Fruit fly (Drosophila melanogaster): ENCODE data around the gene Poxm.

Gene Poxm

DNA sequence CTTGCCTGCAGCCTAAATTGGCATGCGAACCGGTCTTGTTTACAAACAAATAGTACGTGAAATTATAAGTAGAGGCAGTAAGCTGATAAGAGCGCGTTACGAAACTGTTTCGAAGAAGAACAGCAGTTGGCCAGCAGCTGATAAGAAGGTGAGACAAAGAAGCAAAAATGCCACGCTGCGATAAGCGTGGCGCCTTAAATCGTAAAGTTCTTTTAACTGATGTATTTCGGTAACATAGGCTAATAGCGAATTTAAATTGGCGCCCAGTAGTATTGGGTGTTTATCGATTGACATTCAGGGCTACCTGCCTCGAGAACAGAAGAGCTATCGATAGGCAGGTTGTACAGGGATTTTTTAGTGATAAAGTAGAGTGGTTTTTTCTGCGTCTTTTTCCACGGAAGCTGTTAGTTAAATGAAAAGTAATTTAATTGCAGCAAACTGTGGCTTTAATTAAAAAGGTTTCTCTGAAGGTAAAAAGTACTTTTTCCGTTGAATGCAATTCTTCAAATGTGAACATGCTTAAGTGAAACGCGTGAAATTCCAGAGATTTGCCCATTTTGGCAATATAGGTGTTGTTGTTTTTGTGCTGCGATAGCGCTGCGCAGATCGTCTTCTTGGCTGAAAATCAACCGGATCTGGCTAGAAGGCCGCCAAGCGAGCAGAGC, 23.2 kb upstream of the Poxm start, which contains the start of gene stck (continued):
- peak; percentile 17 for TF ChIP-seq caup (GFP tag; optimal IDR thresholded peaks at IDR 0.05; ENCODE audit: severe bottlenecking)
- no peak for TF ChIP-seq CG12071 (GFP tag; optimal IDR thresholded peaks at IDR 0.05)
- TF ChIP-seq CG31224 (GFP tag; IDR thresholded peaks at IDR 0.05), result no peak
- TF ChIP-seq ci (GFP tag; IDR thresholded peaks at IDR 0.05), result no peak
- TF ChIP-seq ftz-f1 (GFP tag; optimal IDR thresholded peaks at IDR 0.05), result no peak
- TF ChIP-seq Ptx1 (GFP tag; IDR thresholded peaks at IDR 0.05), result no peak
- no peak for TF ChIP-seq Kr (GFP tag; optimal IDR thresholded peaks at IDR 0.05)
- TF ChIP-seq CG2889 (GFP tag; IDR thresholded peaks at IDR 0.05), result no peak
- TF ChIP-seq pb (GFP tag; optimal IDR thresholded peaks at IDR 0.05), result no peak
- no peak for TF ChIP-seq BtbVII (GFP tag; optimal IDR thresholded peaks at IDR 0.05)
- no peak for TF ChIP-seq CG8944 (GFP tag; optimal IDR thresholded peaks at IDR 0.05)
- no peak for TF ChIP-seq en (GFP tag; optimal IDR thresholded peaks at IDR 0.05)
- TF ChIP-seq slp2 (GFP tag; optimal IDR thresholded peaks at IDR 0.05), result no peak
- TF ChIP-seq CG4730 (GFP tag; IDR thresholded peaks at IDR 0.05), result no peak
- TF ChIP-seq gsb-n (tag; optimal IDR thresholded peaks at IDR 0.05), result no peak
- TF ChIP-seq run (tag; optimal IDR thresholded peaks at IDR 0.05), result no peak
- no peak for TF ChIP-seq ems (GFP tag; optimal IDR thresholded peaks at IDR 0.05)
- TF ChIP-seq Ravus (GFP tag; IDR thresholded peaks at IDR 0.05), result no peak
- no peak for TF ChIP-seq CG18764 (GFP tag; optimal IDR thresholded peaks at IDR 0.05)
- TF ChIP-seq gsb (GFP tag; IDR thresholded peaks at IDR 0.05), result no peak
- no peak for TF ChIP-seq tgo (GFP tag; IDR thresholded peaks at IDR 0.05)
- TF ChIP-seq hbn (GFP tag; IDR thresholded peaks at IDR 0.05; ENCODE audit: partially characterized antibody), result 0 out of 2 replicates have a peak, but pooled peaks have one; percentile 45
- TF ChIP-seq ERR (GFP tag; optimal IDR thresholded peaks at IDR 0.05), result no peak
- no peak for TF ChIP-seq CG1233 (GFP tag; optimal IDR thresholded peaks at IDR 0.05)
- peak; percentile 58 for TF ChIP-seq CG16813 (GFP tag; IDR thresholded peaks at IDR 0.05; ENCODE audit: partially characterized antibody)
- TF ChIP-seq nmo (GFP tag; optimal IDR thresholded peaks at IDR 0.05), result peak; percentile 51
- TF ChIP-seq CG3838 (GFP tag; optimal IDR thresholded peaks at IDR 0.05), result no peak
- TF ChIP-seq CG11723 (GFP tag; optimal IDR thresholded peaks at IDR 0.05), result no peak
- no peak for TF ChIP-seq CG9215 (GFP tag; IDR thresholded peaks at IDR 0.05)
- TF ChIP-seq MESR4 (GFP tag; optimal IDR thresholded peaks at IDR 0.05), result peak; percentile 53
- no peak for TF ChIP-seq CG12219 (GFP tag; optimal IDR thresholded peaks at IDR 0.05)
- peak; percentile 44 for TF ChIP-seq CoRest (tag; optimal IDR thresholded peaks at IDR 0.05)
- peak; percentile 5 for TF ChIP-seq CG7786 (GFP tag; optimal IDR thresholded peaks at IDR 0.05)
- TF ChIP-seq sima (GFP tag; optimal IDR thresholded peaks at IDR 0.05), result no peak
- peak; percentile 76 for TF ChIP-seq sug (tag; optimal IDR thresholded peaks at IDR 0.05)
- no peak for TF ChIP-seq CG4820 (GFP tag; optimal IDR thresholded peaks at IDR 0.05)
- TF ChIP-seq Hr51 (GFP tag; optimal IDR thresholded peaks at IDR 0.05), result no peak
- no peak for TF ChIP-seq Dad (GFP tag; optimal IDR thresholded peaks at IDR 0.05)
- no peak for TF ChIP-seq CG12299 (tag; optimal IDR thresholded peaks at IDR 0.05)
- TF ChIP-seq tio (GFP tag; optimal IDR thresholded peaks at IDR 0.05), result no peak
- peak; percentile 8 for TF ChIP-seq Vsx1 (GFP tag; optimal IDR thresholded peaks at IDR 0.05)
- no peak for TF ChIP-seq CG7556 (GFP tag; optimal IDR thresholded peaks at IDR 0.05)
- TF ChIP-seq CG32532 (GFP tag; IDR thresholded peaks at IDR 0.05), result no peak
- TF ChIP-seq Tbp (GFP tag; optimal IDR thresholded peaks at IDR 0.05), result no peak
- TF ChIP-seq CG31365 (tag; optimal IDR thresholded peaks at IDR 0.05), result no peak
- no peak for TF ChIP-seq CG18599 (GFP tag; optimal IDR thresholded peaks at IDR 0.05)
- TF ChIP-seq prd (optimal IDR thresholded peaks at IDR 0.05), result no peak
- no peak for TF ChIP-seq prd (GFP tag; IDR thresholded peaks at IDR 0.05)
- TF ChIP-seq vnd (GFP tag; IDR thresholded peaks at IDR 0.05; ENCODE audit: partially characterized antibody), result peak; percentile 62; the same call in 2 of the 3 replicates
- TF ChIP-seq Sry-δ (GFP tag; optimal IDR thresholded peaks at IDR 0.05), result peak; percentile 79
- peak; percentile 14 for TF ChIP-seq zen (tag; optimal IDR thresholded peaks at IDR 0.05)
